Worm (Caenorhabditis elegans): ENCODE results near the gene C27F2.7.

ce11 chrIII:5004621-5005020, 20.3 kb upstream of the C27F2.7 start, which contains the start of gene R144.6:
- TF ChIP-seq snpc-4 (tag; optimal IDR thresholded peaks at IDR 0.05) (no peak), elt-2 (tag; optimal IDR thresholded peaks at IDR 0.05) (no peak), aly-2 (tag; optimal IDR thresholded peaks at IDR 0.05) (no peak), eor-1 (tag; optimal IDR thresholded peaks at IDR 0.05) (no peak), nhr-28 (tag; optimal IDR thresholded peaks at IDR 0.05) (no peak)
